Worm (Caenorhabditis elegans) whole organism, young adult: ENCODE results near the gene try-11.

Experiments
- B0035.1 ChIP-seq: sonication (generic microtip); optimal IDR thresholded peaks from 2 replicates; lab custom pipeline; 2016; ENCODE audit warnings: missing genetic modification characterization, mild to moderate bottlenecking, missing compliant biosample characterization, missing genotype, missing genetic modification reagents
- F22D6.2 ChIP-seq: sonication (generic microtip); optimal IDR thresholded peaks from 2 replicates; lab custom pipeline; 2016; ENCODE audit warnings: mild to moderate bottlenecking, missing genetic modification characterization, missing compliant biosample characterization
- F55B11.4 ChIP-seq: sonication (generic microtip); optimal IDR thresholded peaks from 2 replicates; lab custom pipeline; 2016; ENCODE audit warnings: missing compliant biosample characterization, missing genetic modification characterization, borderline replicate concordance; ENCODE audit not compliant: insufficient read depth
- F57C9.4 ChIP-seq: sonication (generic microtip); optimal IDR thresholded peaks from 2 replicates; lab custom pipeline; 2017; ENCODE audit warnings: mild to moderate bottlenecking, missing genetic modification characterization, missing compliant biosample characterization
- Y95B8A.8 ChIP-seq: fragments of 200-800 bp; sonication (Bioruptor generic); IDR thresholded peaks from 2 replicates; pipeline ENCODE4 v1.3.6; 2022; ENCODE audit warnings: missing genetic modification reagents, missing genetic modification characterization, missing compliant biosample characterization
- ZK185.1 ChIP-seq: sonication (generic microtip); optimal IDR thresholded peaks from 2 replicates; lab custom pipeline; 2016; ENCODE audit warnings: mild to moderate bottlenecking, missing genetic modification characterization, missing compliant biosample characterization; ENCODE audit not compliant: poor library complexity, severe bottlenecking
- ama-1 ChIP-seq, 3 experiments: fragments of 150-350 bp in 1 of 3; sonication (generic microtip) in 2 of 3; optimal IDR thresholded peaks; 2 replicates each; lab custom pipeline; 2014 to 2018; ENCODE audit warnings: missing biosample characterization in 2 of 3, missing genetic modification characterization in 2 of 3, missing genetic modification reagents in 2 of 3
- atf-7 ChIP-seq: sonication (generic microtip); optimal IDR thresholded peaks from 2 replicates; lab custom pipeline; 2017; ENCODE audit warnings: mild to moderate bottlenecking, missing genetic modification characterization, missing compliant biosample characterization
- athp-1 ChIP-seq: sonication (generic microtip); optimal IDR thresholded peaks from 2 replicates; lab custom pipeline; 2017; ENCODE audit warnings: mild to moderate bottlenecking, missing genetic modification characterization, missing compliant biosample characterization
- attf-5 ChIP-seq: fragments of 200-800 bp; sonication (Bioruptor generic); optimal IDR thresholded peaks from 2 replicates; lab custom pipeline; 2018; ENCODE audit warnings: mild to moderate bottlenecking, missing genetic modification characterization, missing compliant biosample characterization
- ccch-3 ChIP-seq: fragments of 200-800 bp; sonication (Bioruptor generic); optimal IDR thresholded peaks from 2 replicates; lab custom pipeline; 2018; ENCODE audit warnings: mild to moderate bottlenecking, missing genetic modification characterization, missing compliant biosample characterization
- cebp-2 ChIP-seq: fragments of 200-800 bp; sonication (Bioruptor generic); IDR thresholded peaks from 2 replicates; pipeline ENCODE4 v1.3.6; 2022; ENCODE audit warnings: missing genetic modification characterization, missing compliant biosample characterization
- ceh-100 ChIP-seq: fragments of 200-800 bp; sonication (Bioruptor generic); IDR thresholded peaks from 2 replicates; pipeline ENCODE4 v1.3.6; 2022; ENCODE audit warnings: missing genetic modification reagents, missing genetic modification characterization, missing compliant biosample characterization
- ceh-40 ChIP-seq: fragments of 200-800 bp; sonication (Bioruptor generic); IDR thresholded peaks from 2 replicates; pipeline ENCODE4 v1.3.6; 2022; ENCODE audit warnings: missing genetic modification characterization, missing compliant biosample characterization
- ceh-91 ChIP-seq: fragments of 200-800 bp; sonication (Bioruptor generic); IDR thresholded peaks from 2 replicates; pipeline ENCODE4 v1.3.6; 2022; ENCODE audit warnings: missing genetic modification reagents, missing genetic modification characterization, missing compliant biosample characterization
- dpff-1 ChIP-seq: sonication (generic microtip); optimal IDR thresholded peaks from 2 replicates; lab custom pipeline; 2017; ENCODE audit warnings: mild to moderate bottlenecking, missing genetic modification characterization, missing compliant biosample characterization
- dpl-1 ChIP-seq: fragments of 150-350 bp; optimal IDR thresholded peaks from 2 replicates; lab custom pipeline; 2014; ENCODE audit warnings: missing biosample characterization, missing genetic modification reagents, missing genetic modification characterization
- fkh-3 ChIP-seq: sonication (generic microtip); optimal IDR thresholded peaks from 2 replicates; lab custom pipeline; 2016; ENCODE audit warnings: mild to moderate bottlenecking, missing genetic modification characterization, missing compliant biosample characterization
- gei-17 ChIP-seq: fragments of 200-800 bp; sonication (Bioruptor generic); optimal IDR thresholded peaks from 2 replicates; lab custom pipeline; 2018; ENCODE audit warnings: mild to moderate bottlenecking, missing genetic modification characterization, missing compliant biosample characterization
- him-1 ChIP-seq: sonication (generic microtip); optimal IDR thresholded peaks from 2 replicates; lab custom pipeline; 2016; ENCODE audit warnings: missing genotype, missing genetic modification reagents, missing genetic modification characterization, missing compliant biosample characterization
- hlh-26 ChIP-seq: fragments of 200-800 bp; sonication (Bioruptor generic); conservative IDR thresholded peaks from 2 replicates; pipeline ENCODE4 v1.3.6; 2022; ENCODE audit warnings: missing genetic modification reagents, missing genetic modification characterization, missing compliant biosample characterization
- hmg-1.2 ChIP-seq: fragments of 200-800 bp; sonication (Bioruptor generic); IDR thresholded peaks from 2 replicates; pipeline ENCODE4 v1.3.6; 2022; ENCODE audit warnings: missing genetic modification reagents, missing genetic modification characterization, missing compliant biosample characterization
- hmg-20 ChIP-seq: fragments of 200-800 bp; sonication (Bioruptor generic); IDR thresholded peaks from 2 replicates; pipeline ENCODE4 v1.3.6; 2022; ENCODE audit warnings: missing genetic modification reagents, missing genetic modification characterization, missing compliant biosample characterization
- hrde-1 ChIP-seq: sonication (generic microtip); optimal IDR thresholded peaks from 2 replicates; lab custom pipeline; 2016; ENCODE audit warnings: missing genetic modification characterization, mild to moderate bottlenecking, missing compliant biosample characterization, moderate library complexity, missing genotype, missing genetic modification reagents, borderline replicate concordance
- lin-26 ChIP-seq: fragments of 200-800 bp; sonication (Bioruptor generic); IDR thresholded peaks from 2 replicates; pipeline ENCODE4 v1.3.6; 2022; ENCODE audit warnings: missing genetic modification reagents, missing genetic modification characterization, missing compliant biosample characterization
- lin-54 ChIP-seq: fragments of 200-800 bp; sonication (Bioruptor generic); optimal IDR thresholded peaks from 2 replicates; lab custom pipeline; 2018; ENCODE audit warnings: mild to moderate bottlenecking, missing genetic modification characterization, missing compliant biosample characterization
- madf-10 ChIP-seq: sonication (generic microtip); optimal IDR thresholded peaks from 2 replicates; lab custom pipeline; 2016; ENCODE audit warnings: mild to moderate bottlenecking, missing genetic modification characterization, missing compliant biosample characterization
- mel-28 ChIP-seq: sonication (generic microtip); optimal IDR thresholded peaks from 2 replicates; lab custom pipeline; 2016; ENCODE audit warnings: borderline replicate concordance, mild to moderate bottlenecking, missing genetic modification characterization, missing compliant biosample characterization
- mxl-1 ChIP-seq: sonication (generic microtip); optimal IDR thresholded peaks from 2 replicates; lab custom pipeline; 2016; ENCODE audit warnings: missing genetic modification characterization, missing compliant biosample characterization
- nhr-120 ChIP-seq: fragments of 200-800 bp; sonication (Bioruptor generic); IDR thresholded peaks from 2 replicates; pipeline ENCODE4 v1.3.6; 2022; ENCODE audit warnings: missing genetic modification characterization, missing compliant biosample characterization
- nhr-90 ChIP-seq: sonication (generic microtip); optimal IDR thresholded peaks from 2 replicates; lab custom pipeline; 2016; ENCODE audit warnings: missing genotype, mild to moderate bottlenecking, missing genetic modification characterization, missing compliant biosample characterization
- pha-4 ChIP-seq: fragments of 150-350 bp; sonication (generic microtip); optimal IDR thresholded peaks from 2 replicates; lab custom pipeline; 2014; ENCODE audit warnings: missing biosample characterization, missing genetic modification reagents, missing genetic modification characterization
- rpc-1 ChIP-seq, 2 experiments: fragments of 150-350 bp in 1 of 2; sonication (generic microtip) in 1 of 2; optimal IDR thresholded peaks; 2 replicates each; lab custom pipeline; 2014 to 2018; ENCODE audit warnings: missing biosample characterization in 1 of 2, missing genetic modification characterization in 1 of 2, missing genetic modification reagents in 1 of 2, missing genotype in 1 of 2
- snpc-1.1 ChIP-seq: sonication (generic microtip); optimal IDR thresholded peaks from 2 replicates; lab custom pipeline; 2017; ENCODE audit warnings: missing genetic modification characterization, mild to moderate bottlenecking, missing compliant biosample characterization, antibody characterized with exemption, moderate library complexity, missing genotype, missing genetic modification reagents; ENCODE audit not compliant: insufficient read depth
- snpc-1.3 ChIP-seq: sonication (generic microtip); optimal IDR thresholded peaks from 2 replicates; lab custom pipeline; 2017; ENCODE audit warnings: missing genetic modification characterization, mild to moderate bottlenecking, missing compliant biosample characterization, antibody characterized with exemption, moderate library complexity, missing genotype, missing genetic modification reagents; ENCODE audit not compliant: insufficient read depth
- tbx-9 ChIP-seq: sonication (generic microtip); optimal IDR thresholded peaks from 2 replicates; lab custom pipeline; 2016; ENCODE audit warnings: borderline replicate concordance, missing genetic modification characterization, inconsistent platforms, missing compliant biosample characterization
- zfh-2 ChIP-seq: fragments of 200-800 bp; sonication (Bioruptor generic); conservative IDR thresholded peaks from 2 replicates; pipeline ENCODE4 v1.3.6; 2022; ENCODE audit warnings: missing genetic modification reagents, missing genetic modification characterization, missing compliant biosample characterization
- ztf-18 ChIP-seq: sonication (generic microtip); optimal IDR thresholded peaks from 2 replicates; lab custom pipeline; 2016; ENCODE audit warnings: missing genotype, mild to moderate bottlenecking, missing genetic modification characterization, missing compliant biosample characterization
- ztf-3 ChIP-seq: fragments of 200-800 bp; sonication (Bioruptor generic); optimal IDR thresholded peaks from 2 replicates; lab custom pipeline; 2018; ENCODE audit warnings: mild to moderate bottlenecking, missing genetic modification characterization, missing compliant biosample characterization

The try-11 gene

ce11 chrV:7408520-7408919 is 43.0 kb upstream of the try-11 start, which contains the start of gene srt-6:
srt-6 (minus strand) TSS chrV:7408814.
- TF ChIP-seq ZK185.1 (tag; lab: Kevin White, UChicago): no peak
- TF ChIP-seq ceh-91 (GFP tag; lab: Robert Waterston, UW): no peak
- TF ChIP-seq mel-28: no peak
- TF ChIP-seq B0035.1 (tag; lab: Kevin White, UChicago): no peak
- no peak for TF ChIP-seq ceh-40 (GFP tag; lab: Robert Waterston, UW)
- no peak for TF ChIP-seq fkh-3 (tag; lab: Kevin White, UChicago)
- TF ChIP-seq hrde-1: no peak

DNA sequence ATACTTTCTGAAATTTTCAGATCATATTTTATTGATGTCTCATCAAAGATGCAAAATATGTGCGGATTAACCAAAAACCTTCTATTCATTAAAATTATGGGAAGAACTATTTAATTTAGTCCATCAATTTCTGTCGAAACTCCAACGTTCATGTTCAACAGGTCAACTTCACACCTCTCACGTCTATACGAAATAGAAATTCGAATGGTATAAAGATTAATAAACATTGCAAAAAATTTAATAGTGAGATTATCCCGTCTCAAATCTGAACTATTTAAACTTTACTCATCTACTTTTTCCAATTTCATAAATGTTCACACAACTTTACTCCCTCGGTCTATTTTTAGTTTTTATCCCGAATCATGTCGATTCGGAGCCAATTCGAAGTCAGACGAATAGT is 41.9 kb upstream of the try-11 start, which contains the start of gene R13D7.2:
Gene R13D7.2, plus strand, starts transcription at position 301 of the 400 bp plus-strand sequence.
- TF ChIP-seq athp-1 (no peak), cebp-2 (GFP tag; lab: Robert Waterston, UW) (no peak), attf-5 (GFP tag; lab: Kevin White, UChicago) (no peak), him-1 (tag; lab: Kevin White, UChicago) (no peak), ceh-91 (GFP tag; lab: Robert Waterston, UW) (no peak), ccch-3 (no peak), lin-26 (no peak), atf-7 (tag; lab: Kevin White, UChicago) (no peak), F55B11.4 (tag; lab: Kevin White, UChicago) (no peak), ztf-18 (tag; lab: Kevin White, UChicago) (no peak), dpl-1 (GFP tag; lab: Kevin White, UChicago) (no peak), zfh-2 (GFP tag; lab: Robert Waterston, UW) (no peak), ama-1 (optimal IDR thresholded peaks at IDR 0.05; lab: Kevin White, UChicago) (no peak), ama-1 (GFP tag; optimal IDR thresholded peaks at IDR 0.05; lab: Kevin White, UChicago) (no peak), F22D6.2 (no peak), hlh-26 (GFP tag; lab: Robert Waterston, UW) (no peak), tbx-9 (tag; lab: Kevin White, UChicago) (no peak), rpc-1 (optimal IDR thresholded peaks at IDR 0.05; lab: Kevin White, UChicago) (no peak), rpc-1 (tag; optimal IDR thresholded peaks at IDR 0.05; lab: Kevin White, UChicago) (no peak), snpc-1.1 (tag; lab: Kevin White, UChicago) (no peak), ceh-100 (GFP tag; lab: Robert Waterston, UW) (no peak), F57C9.4 (no peak)

- no peak for TF ChIP-seq atf-7 (tag; lab: Kevin White, UChicago)
- TF ChIP-seq attf-5 (GFP tag; lab: Kevin White, UChicago): no peak
- no peak for TF ChIP-seq pha-4 (tag; lab: Kevin White, UChicago)
- no peak for TF ChIP-seq Y95B8A.8 (GFP tag; lab: Robert Waterston, UW)
- no peak for TF ChIP-seq ztf-3
- no peak for TF ChIP-seq gei-17 (GFP tag; lab: Kevin White, UChicago)
- no peak for TF ChIP-seq madf-10
- no peak for TF ChIP-seq lin-54 (GFP tag; lab: Kevin White, UChicago)
- TF ChIP-seq nhr-120 (GFP tag; lab: Robert Waterston, UW): no peak
- TF ChIP-seq nhr-90: no peak
- TF ChIP-seq hmg-20 (GFP tag; lab: Robert Waterston, UW): no peak
- no peak for TF ChIP-seq hmg-1.2 (GFP tag; lab: Robert Waterston, UW)
- no peak for TF ChIP-seq ceh-91 (GFP tag; lab: Robert Waterston, UW)
- TF ChIP-seq dpff-1 (tag; lab: Kevin White, UChicago): no peak
- no peak for TF ChIP-seq snpc-1.3
- no peak for TF ChIP-seq snpc-1.1 (tag; lab: Kevin White, UChicago)
- TF ChIP-seq mxl-1 (tag; lab: Kevin White, UChicago): no peak
Observed at ce11 chrV:7411695-7412094, 39.8 kb upstream of the try-11 start, which contains the start of gene str-41. str-41 (plus strand) TSS chrV:7411995.
